Worm (Caenorhabditis elegans) whole organism, L1 larva: ENCODE results near the gene F58G6.7.

Experiments
- nhr-237 ChIP-seq: fragments of 150-350 bp; optimal IDR thresholded peaks from 2 replicates; lab custom pipeline; 2014; ENCODE audit warnings: missing biosample characterization, missing genetic modification characterization
- nhr-47 ChIP-seq: sonication (generic microtip); optimal IDR thresholded peaks from 2 replicates; lab custom pipeline; 2016; ENCODE audit warnings: mild to moderate bottlenecking, missing genetic modification characterization, moderate library complexity, missing compliant biosample characterization
- nhr-76 ChIP-seq: sonication (generic microtip); optimal IDR thresholded peaks from 2 replicates; lab custom pipeline; 2017; ENCODE audit warnings: missing biosample characterization, missing genetic modification characterization
- snu-23 ChIP-seq: sonication (generic microtip); optimal IDR thresholded peaks from 2 replicates; lab custom pipeline; 2016; ENCODE audit warnings: missing genetic modification characterization, missing compliant biosample characterization
- unc-86 ChIP-seq: sonication (generic microtip); optimal IDR thresholded peaks from 2 replicates; lab custom pipeline; 2016; ENCODE audit warnings: missing genetic modification characterization, missing compliant biosample characterization

DNA sequence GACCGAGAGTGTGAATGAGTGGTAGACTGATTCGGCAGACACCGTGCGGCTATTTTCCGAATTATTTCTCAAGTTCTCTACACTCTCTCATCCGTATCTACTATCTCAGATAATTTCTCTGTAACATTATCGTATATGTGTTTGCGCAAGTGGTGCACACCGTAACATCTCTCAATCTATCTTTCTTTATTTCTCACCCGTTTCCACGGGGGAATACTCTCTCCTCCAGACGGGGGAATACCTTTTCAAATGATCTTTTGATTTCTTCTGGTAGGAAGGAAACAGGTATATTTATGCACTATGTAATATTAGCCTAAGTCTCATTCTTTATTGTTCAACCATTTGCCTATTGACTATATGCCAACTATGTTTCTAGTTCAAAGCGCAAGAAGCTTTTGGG lies 13.0 kb downstream of the F58G6.7 start:
- no peak for TF ChIP-seq nhr-237
- TF ChIP-seq unc-86, result no peak
- no peak for TF ChIP-seq nhr-76 (tag; lab: Kevin White, UChicago)
- TF ChIP-seq nhr-47 (tag; lab: Kevin White, UChicago), result peak; percentile 0
- TF ChIP-seq snu-23 (GFP tag; lab: Kevin White, UChicago), result no peak
